Worm (Caenorhabditis elegans) whole organism, late embryonic: Measurements from ENCODE around the gene lrch-1.

Source experiments
- C08G9.2 ChIP-seq: sonication (generic microtip); optimal IDR thresholded peaks from 2 replicates; lab custom pipeline; 2016; ENCODE audit warnings: mild to moderate bottlenecking, missing genetic modification characterization, moderate library complexity, missing compliant biosample characterization
- F13H6.1 ChIP-seq: sonication (generic microtip); optimal IDR thresholded peaks from 2 replicates; lab custom pipeline; 2016; ENCODE audit warnings: missing genetic modification characterization, missing compliant biosample characterization
- K09A11.1 ChIP-seq: sonication (generic microtip); optimal IDR thresholded peaks from 2 replicates; lab custom pipeline; 2017; ENCODE audit warnings: antibody characterized with exemption, mild to moderate bottlenecking, missing genetic modification characterization, missing compliant biosample characterization; ENCODE audit not compliant: insufficient read depth
- T23F11.4 ChIP-seq: fragments of 200-800 bp; sonication (Bioruptor generic); optimal IDR thresholded peaks from 2 replicates; lab custom pipeline; 2018; ENCODE audit warnings: mild to moderate bottlenecking, missing genetic modification characterization, missing compliant biosample characterization
- Y22D7AL.16 ChIP-seq: sonication (generic microtip); optimal IDR thresholded peaks from 2 replicates; lab custom pipeline; 2016; ENCODE audit warnings: missing genetic modification characterization, missing compliant biosample characterization
- ahr-1 ChIP-seq: sonication (generic microtip); optimal IDR thresholded peaks from 2 replicates; lab custom pipeline; 2016; ENCODE audit warnings: missing genetic modification characterization, missing compliant biosample characterization
- ceh-14 ChIP-seq: sonication (generic microtip); optimal IDR thresholded peaks from 2 replicates; lab custom pipeline; 2016; ENCODE audit warnings: missing genotype, missing genetic modification characterization, missing compliant biosample characterization
- ceh-18 ChIP-seq: sonication (generic microtip); optimal IDR thresholded peaks from 2 replicates; lab custom pipeline; 2016; ENCODE audit warnings: missing genetic modification characterization, missing compliant biosample characterization
- ceh-19 ChIP-seq: fragments of 200-800 bp; sonication (Bioruptor generic); optimal IDR thresholded peaks from 2 replicates; lab custom pipeline; 2018; ENCODE audit warnings: mild to moderate bottlenecking, missing genetic modification characterization, missing compliant biosample characterization
- ceh-2 ChIP-seq: sonication (generic microtip); optimal IDR thresholded peaks from 2 replicates; lab custom pipeline; 2016; ENCODE audit warnings: missing genotype, missing genetic modification characterization, missing compliant biosample characterization
- ceh-22 ChIP-seq: sonication (generic microtip); optimal IDR thresholded peaks from 2 replicates; lab custom pipeline; 2017; ENCODE audit warnings: missing biosample characterization, missing genetic modification characterization
- ceh-24 ChIP-seq: sonication (generic microtip); optimal IDR thresholded peaks from 2 replicates; lab custom pipeline; 2016; ENCODE audit warnings: mild to moderate bottlenecking, missing genetic modification characterization, missing compliant biosample characterization
- ceh-31 ChIP-seq: sonication (generic microtip); optimal IDR thresholded peaks from 2 replicates; lab custom pipeline; 2016; ENCODE audit warnings: missing genetic modification characterization, missing compliant biosample characterization
- ceh-6 ChIP-seq: fragments of 200-800 bp; sonication (Bioruptor generic); optimal IDR thresholded peaks from 2 replicates; lab custom pipeline; 2018; ENCODE audit warnings: mild to moderate bottlenecking, missing genetic modification characterization, missing compliant biosample characterization
- che-1 ChIP-seq: sonication (generic microtip); optimal IDR thresholded peaks from 2 replicates; lab custom pipeline; 2016; ENCODE audit warnings: mild to moderate bottlenecking, missing genetic modification characterization, missing compliant biosample characterization
- elt-2 ChIP-seq: sonication (generic microtip); optimal IDR thresholded peaks from 2 replicates; lab custom pipeline; 2016; ENCODE audit warnings: missing genetic modification reagents, missing genetic modification characterization, missing compliant biosample characterization
- elt-4 ChIP-seq: sonication (generic microtip); optimal IDR thresholded peaks from 2 replicates; lab custom pipeline; 2016; ENCODE audit warnings: missing genetic modification characterization, missing compliant biosample characterization
- eyg-1 ChIP-seq: sonication (generic microtip); optimal IDR thresholded peaks from 2 replicates; lab custom pipeline; 2016; ENCODE audit warnings: missing genotype, missing genetic modification characterization, missing compliant biosample characterization
- gmeb-2 ChIP-seq: sonication (generic microtip); optimal IDR thresholded peaks from 2 replicates; lab custom pipeline; 2016; ENCODE audit warnings: missing genetic modification characterization, inconsistent platforms, missing compliant biosample characterization
- hlh-13 ChIP-seq: fragments of 200-800 bp; sonication (Bioruptor generic); optimal IDR thresholded peaks from 2 replicates; lab custom pipeline; 2018; ENCODE audit warnings: mild to moderate bottlenecking, missing genetic modification characterization, missing compliant biosample characterization
- hlh-15 ChIP-seq: sonication (generic microtip); optimal IDR thresholded peaks from 2 replicates; lab custom pipeline; 2016; ENCODE audit warnings: missing genetic modification characterization, missing compliant biosample characterization
- hlh-30 ChIP-seq: sonication (generic microtip); optimal IDR thresholded peaks from 2 replicates; lab custom pipeline; 2017; ENCODE audit warnings: antibody characterized with exemption, missing genetic modification characterization, missing compliant biosample characterization; ENCODE audit not compliant: insufficient read depth
- hlh-6 ChIP-seq: sonication (generic microtip); optimal IDR thresholded peaks from 2 replicates; lab custom pipeline; 2016; ENCODE audit warnings: missing genotype, missing genetic modification characterization, missing compliant biosample characterization
- hlh-8 ChIP-seq: sonication (generic microtip); optimal IDR thresholded peaks from 2 replicates; lab custom pipeline; 2016; ENCODE audit warnings: missing genotype, missing genetic modification characterization, missing compliant biosample characterization
- lim-6 ChIP-seq: sonication (generic microtip); optimal IDR thresholded peaks from 2 replicates; lab custom pipeline; 2016; ENCODE audit warnings: missing genetic modification characterization, missing compliant biosample characterization
- madf-2 ChIP-seq: sonication (generic microtip); optimal IDR thresholded peaks from 2 replicates; lab custom pipeline; 2017; ENCODE audit warnings: missing genetic modification characterization, missing compliant biosample characterization
- nhr-11 ChIP-seq: fragments of 150-350 bp; optimal IDR thresholded peaks from 2 replicates; lab custom pipeline; 2014; ENCODE audit warnings: missing biosample characterization, missing genetic modification characterization
- nhr-232 ChIP-seq: sonication (generic microtip); optimal IDR thresholded peaks from 2 replicates; lab custom pipeline; 2016; ENCODE audit warnings: missing genetic modification characterization, missing compliant biosample characterization
- npax-4 ChIP-seq: sonication (generic microtip); optimal IDR thresholded peaks from 2 replicates; lab custom pipeline; 2016; ENCODE audit warnings: missing genetic modification characterization, missing compliant biosample characterization
- odd-2 ChIP-seq: sonication (generic microtip); optimal IDR thresholded peaks from 2 replicates; lab custom pipeline; 2017; ENCODE audit warnings: antibody characterized with exemption, mild to moderate bottlenecking, missing genetic modification characterization, missing compliant biosample characterization
- pag-3 ChIP-seq: sonication (generic microtip); optimal IDR thresholded peaks from 2 replicates; lab custom pipeline; 2016; ENCODE audit warnings: missing compliant biosample characterization, missing genetic modification characterization, borderline replicate concordance
- pat-9 ChIP-seq: fragments of 200-800 bp; sonication (Bioruptor generic); optimal IDR thresholded peaks from 2 replicates; lab custom pipeline; 2018; ENCODE audit warnings: mild to moderate bottlenecking, missing genetic modification characterization, moderate library complexity, missing compliant biosample characterization
- pha-4 ChIP-seq: fragments of 150-350 bp; optimal IDR thresholded peaks from 2 replicates; lab custom pipeline; 2018; ENCODE audit warnings: missing biosample characterization, missing genetic modification reagents, missing genetic modification characterization
- pros-1 ChIP-seq: fragments of 150-350 bp; optimal IDR thresholded peaks from 2 replicates; lab custom pipeline; 2014; ENCODE audit warnings: missing biosample characterization, missing genetic modification reagents, missing genetic modification characterization
- ref-2 ChIP-seq: sonication (generic microtip); optimal IDR thresholded peaks from 2 replicates; lab custom pipeline; 2016; ENCODE audit warnings: missing genetic modification characterization, missing compliant biosample characterization
- sdc-2 ChIP-seq: sonication (generic microtip); optimal IDR thresholded peaks from 2 replicates; lab custom pipeline; 2016; ENCODE audit warnings: missing genotype, missing genetic modification characterization, missing compliant biosample characterization
- sox-4 ChIP-seq: sonication (generic microtip); optimal IDR thresholded peaks from 2 replicates; lab custom pipeline; 2017; ENCODE audit warnings: mild to moderate bottlenecking, missing genetic modification characterization, inconsistent platforms, missing compliant biosample characterization
- tbx-2 ChIP-seq: sonication (generic microtip); optimal IDR thresholded peaks from 2 replicates; lab custom pipeline; 2016; ENCODE audit warnings: missing genetic modification characterization, missing compliant biosample characterization
- tbx-7 ChIP-seq: sonication (generic microtip); optimal IDR thresholded peaks from 2 replicates; lab custom pipeline; 2016; ENCODE audit warnings: missing genotype, missing genetic modification characterization, missing compliant biosample characterization
- ttx-3 ChIP-seq: sonication (generic microtip); optimal IDR thresholded peaks from 2 replicates; lab custom pipeline; 2016; ENCODE audit warnings: missing genetic modification reagents, missing genetic modification characterization, missing compliant biosample characterization
- unc-42 ChIP-seq: sonication (generic microtip); optimal IDR thresholded peaks from 2 replicates; lab custom pipeline; 2016; ENCODE audit warnings: missing genotype, missing genetic modification characterization, missing compliant biosample characterization
- unc-55 ChIP-seq: sonication (generic microtip); optimal IDR thresholded peaks from 2 replicates; lab custom pipeline; 2017; ENCODE audit warnings: missing biosample characterization, missing genetic modification reagents, missing genetic modification characterization
- unc-86 ChIP-seq: sonication (generic microtip); optimal IDR thresholded peaks from 2 replicates; lab custom pipeline; 2016; ENCODE audit warnings: missing genetic modification characterization, missing compliant biosample characterization

lrch-1 gene

DNA sequence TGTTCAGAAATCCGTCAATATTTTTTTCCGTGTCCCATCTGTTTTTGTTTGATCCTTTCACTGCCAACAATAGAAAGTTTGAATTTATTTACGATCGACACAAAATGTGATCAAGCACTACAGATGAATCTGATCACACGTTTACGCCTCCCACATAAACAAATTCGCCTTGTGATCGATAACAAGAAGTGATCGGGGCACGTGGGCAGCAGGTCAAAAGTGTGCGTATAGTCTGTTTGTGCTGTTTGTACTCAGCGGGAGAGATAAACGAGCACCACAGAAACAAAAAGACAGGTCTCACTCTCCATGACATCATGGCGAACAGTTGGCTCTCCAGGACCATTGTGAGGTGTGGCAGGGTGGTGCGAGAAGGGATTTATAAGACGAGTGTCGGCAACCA lies 39.1 kb upstream of the lrch-1 start:
- TF ChIP-seq nhr-232 (tag; lab: Kevin White, UChicago) (no peak), F13H6.1 (tag; lab: Kevin White, UChicago) (no peak), nhr-11 (tag; lab: Kevin White, UChicago) (no peak), che-1 (no peak), T23F11.4 (GFP tag; lab: Kevin White, UChicago) (no peak), ceh-18 (peak; percentile 60), madf-2 (tag; lab: Kevin White, UChicago) (no peak), ref-2 (tag; lab: Kevin White, UChicago) (peak; percentile 41), unc-86 (tag; lab: Kevin White, UChicago) (no peak), lim-6 (tag; lab: Kevin White, UChicago) (no peak), C08G9.2 (tag; lab: Kevin White, UChicago) (no peak), hlh-15 (tag; lab: Kevin White, UChicago) (no peak), ahr-1 (tag; lab: Kevin White, UChicago) (no peak), elt-2 (tag; lab: Kevin White, UChicago) (peak; percentile 54), tbx-2 (peak; percentile 75), K09A11.1 (tag; lab: Kevin White, UChicago) (no peak), hlh-8 (no peak), npax-4 (tag; lab: Kevin White, UChicago) (no peak), tbx-7 (tag; lab: Kevin White, UChicago) (no peak), pha-4 (tag; lab: Kevin White, UChicago) (no peak), odd-2 (tag; lab: Kevin White, UChicago) (no peak), unc-42 (tag; lab: Kevin White, UChicago) (no peak), unc-55 (GFP tag; lab: Kevin White, UChicago) (peak; percentile 24), ceh-24 (tag; lab: Kevin White, UChicago) (no peak), ceh-22 (tag; lab: Kevin White, UChicago) (no peak), elt-4 (no peak), ceh-19 (no peak), ceh-6 (GFP tag; lab: Kevin White, UChicago) (no peak), ceh-31 (peak; percentile 17), gmeb-2 (tag; lab: Kevin White, UChicago) (no peak), sdc-2 (tag; lab: Kevin White, UChicago) (peak; percentile 17), pat-9 (tag; lab: Kevin White, UChicago) (no peak), ceh-2 (tag; lab: Kevin White, UChicago) (no peak), pag-3 (tag; lab: Kevin White, UChicago) (no peak), hlh-6 (tag; lab: Kevin White, UChicago) (no peak), ttx-3 (tag; lab: Kevin White, UChicago) (no peak), eyg-1 (tag; lab: Kevin White, UChicago) (no peak), hlh-13 (GFP tag; lab: Kevin White, UChicago) (no peak), hlh-30 (tag; lab: Kevin White, UChicago) (peak; percentile 66), sox-4 (tag; lab: Kevin White, UChicago) (no peak), pros-1 (tag; lab: Kevin White, UChicago) (no peak), Y22D7AL.16 (tag; lab: Kevin White, UChicago) (no peak)
- TF ChIP-seq, all 69 proteins: peak for 8

DNA sequence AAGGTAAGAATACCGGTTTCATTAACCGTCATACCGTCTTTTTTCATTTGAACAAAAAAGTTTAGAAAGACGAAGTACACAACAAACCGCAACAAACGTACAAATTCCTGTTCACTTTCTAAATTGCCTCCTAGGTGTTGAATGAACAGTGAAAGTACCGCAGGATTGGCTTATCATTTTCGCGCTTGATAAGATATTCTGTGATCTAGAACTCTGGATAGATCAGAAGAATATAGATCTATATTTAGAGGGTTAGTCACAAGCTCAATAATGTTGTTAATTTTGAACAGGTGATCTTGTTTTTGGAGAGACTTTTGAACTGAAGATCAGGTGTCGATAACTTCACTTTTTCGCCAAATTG lies 38.2 kb upstream of the lrch-1 start:
- no peak for TF ChIP-seq hlh-15 (tag; lab: Kevin White, UChicago)
- TF ChIP-seq hlh-30 (tag; lab: Kevin White, UChicago) = no peak
- TF ChIP-seq sdc-2 (tag; lab: Kevin White, UChicago) = no peak
- no peak for TF ChIP-seq ahr-1 (tag; lab: Kevin White, UChicago)
- no peak for TF ChIP-seq hlh-13 (GFP tag; lab: Kevin White, UChicago)
- TF ChIP-seq ceh-6 (GFP tag; lab: Kevin White, UChicago) = no peak
- TF ChIP-seq odd-2 (tag; lab: Kevin White, UChicago) = no peak
- no peak for TF ChIP-seq ttx-3 (tag; lab: Kevin White, UChicago)
- no peak for TF ChIP-seq K09A11.1 (tag; lab: Kevin White, UChicago)
- TF ChIP-seq ceh-14 (tag; lab: Kevin White, UChicago) = no peak
